Fruit fly (Drosophila melanogaster) whole organism, embryonic: ENCODE data around the gene CG31997.

ENCODE experiments used
- Adf1 ChIP-seq: fragments of 200-800 bp; sonication (Bioruptor generic); IDR thresholded peaks from 2 replicates; pipeline ENCODE4 v1.3.6; 2022; ENCODE audit warnings: missing biosample characterization, missing genetic modification characterization
- Aef1 ChIP-seq: fragments of 200-800 bp; sonication (Bioruptor generic); IDR thresholded peaks from 3 replicates; pipeline ENCODE4 v1.3.6; 2022; ENCODE audit warnings: missing biosample characterization, missing genetic modification characterization
- Bgb ChIP-seq: fragments of 200-800 bp; sonication (Bioruptor generic); IDR thresholded peaks from 2 replicates; pipeline ENCODE4 v1.3.6; 2022; ENCODE audit warnings: missing biosample characterization, missing genetic modification characterization; ENCODE audit not compliant: partially characterized antibody
- CG1024 ChIP-seq: fragments of 200-800 bp; sonication (Bioruptor generic); IDR thresholded peaks from 2 replicates; pipeline ENCODE4 v1.3.6; 2022; ENCODE audit warnings: missing biosample characterization, missing genetic modification characterization
- CG10321 ChIP-seq: fragments of 200-800 bp; sonication (Bioruptor generic); IDR thresholded peaks from 2 replicates; pipeline ENCODE4 v1.3.6; 2022; ENCODE audit warnings: missing biosample characterization, missing genetic modification characterization
- CG10979 ChIP-seq: fragments of 200-800 bp; sonication (Bioruptor generic); optimal IDR thresholded peaks from 2 replicates; lab custom pipeline; 2018; ENCODE audit warnings: missing biosample characterization, mild to moderate bottlenecking, missing genetic modification characterization, moderate library complexity
- CG11093 ChIP-seq: fragments of 200-800 bp; sonication (Bioruptor generic); IDR thresholded peaks from 3 replicates; pipeline ENCODE4 v1.3.6; 2022; ENCODE audit warnings: missing biosample characterization, missing genetic modification characterization
- CG11695 ChIP-seq: fragments of 200-800 bp; sonication (Bioruptor generic); IDR thresholded peaks from 3 replicates; pipeline ENCODE4 v1.3.6; 2022; ENCODE audit warnings: missing biosample characterization, missing genetic modification characterization
- CG12236 ChIP-seq: fragments of 200-800 bp; sonication (Bioruptor generic); optimal IDR thresholded peaks from 2 replicates; lab custom pipeline; 2016; ENCODE audit warnings: missing biosample characterization, missing genetic modification characterization
- CG14860 ChIP-seq: fragments of 200-800 bp; sonication (Bioruptor generic); IDR thresholded peaks from 3 replicates; pipeline ENCODE4 v1.3.6; 2022; ENCODE audit warnings: missing biosample characterization, missing genetic modification characterization; ENCODE audit not compliant: partially characterized antibody
- CG17802 ChIP-seq: fragments of 200-800 bp; sonication (Bioruptor generic); optimal IDR thresholded peaks from 2 replicates; lab custom pipeline; 2018; ENCODE audit warnings: missing biosample characterization, mild to moderate bottlenecking, missing genetic modification characterization, moderate library complexity
- CG18476 ChIP-seq: fragments of 200-800 bp; sonication (Bioruptor generic); optimal IDR thresholded peaks from 2 replicates; lab custom pipeline; 2016; ENCODE audit warnings: missing biosample characterization, mild to moderate bottlenecking, missing genetic modification characterization
- CG18619 ChIP-seq: fragments of 200-800 bp; sonication (Bioruptor generic); optimal IDR thresholded peaks from 3 replicates; lab custom pipeline; 2017; ENCODE audit warnings: missing biosample characterization, mild to moderate bottlenecking, missing genetic modification characterization
- CG3995 ChIP-seq: fragments of 200-800 bp; sonication (Bioruptor generic); optimal IDR thresholded peaks from 3 replicates; lab custom pipeline; 2016; ENCODE audit warnings: missing biosample characterization, missing genetic modification characterization
- CG4360 ChIP-seq: fragments of 200-800 bp; sonication (Bioruptor generic); IDR thresholded peaks from 2 replicates; pipeline ENCODE4 v1.3.6; 2022; ENCODE audit warnings: missing biosample characterization, missing genetic modification characterization
- CG4820 ChIP-seq: fragments of 200-800 bp; sonication (Bioruptor generic); optimal IDR thresholded peaks from 3 replicates; lab custom pipeline; 2016; ENCODE audit warnings: missing biosample characterization, missing genetic modification characterization
- CG6765 ChIP-seq: fragments of 200-800 bp; sonication (Bioruptor generic); optimal IDR thresholded peaks from 3 replicates; lab custom pipeline; 2017; ENCODE audit warnings: missing biosample characterization, mild to moderate bottlenecking, missing genetic modification characterization
- CG6854 ChIP-seq: fragments of 200-800 bp; sonication (Bioruptor generic); optimal IDR thresholded peaks from 3 replicates; lab custom pipeline; 2017; ENCODE audit warnings: missing biosample characterization, mild to moderate bottlenecking, missing genetic modification characterization
- CG7357 ChIP-seq: fragments of 200-800 bp; sonication (Bioruptor generic); IDR thresholded peaks from 3 replicates; pipeline ENCODE4 v1.3.6; 2022; ENCODE audit warnings: missing biosample characterization, missing genetic modification characterization
- CG8765 ChIP-seq: fragments of 200-800 bp; sonication (Bioruptor generic); IDR thresholded peaks from 2 replicates; pipeline ENCODE4 v1.3.6; 2022; ENCODE audit warnings: missing biosample characterization, missing genetic modification characterization
- CG9609 ChIP-seq: fragments of 200-800 bp; sonication (Bioruptor generic); optimal IDR thresholded peaks from 3 replicates; lab custom pipeline; 2016; ENCODE audit warnings: missing biosample characterization, missing genetic modification characterization
- CG9797 ChIP-seq: fragments of 200-800 bp; sonication (Bioruptor generic); optimal IDR thresholded peaks from 3 replicates; lab custom pipeline; 2018; ENCODE audit warnings: missing biosample characterization, mild to moderate bottlenecking, missing genetic modification characterization
- Jarid2 ChIP-seq: fragments of 200-800 bp; sonication (Bioruptor generic); optimal IDR thresholded peaks from 3 replicates; lab custom pipeline; 2017; ENCODE audit warnings: mild to moderate bottlenecking, missing biosample characterization, missing genetic modification reagents, missing genetic modification characterization
- MBD-R2 ChIP-seq: fragments of 200-800 bp; sonication (Bioruptor generic); IDR thresholded peaks from 2 replicates; pipeline ENCODE4 v1.3.6; 2022; ENCODE audit warnings: missing biosample characterization, missing genetic modification characterization
- Mes4 ChIP-seq: fragments of 200-800 bp; sonication (Bioruptor generic); optimal IDR thresholded peaks from 2 replicates; lab custom pipeline; 2016; ENCODE audit warnings: missing biosample characterization, missing genetic modification characterization
- Myb ChIP-seq: fragments of 200-800 bp; sonication (Bioruptor generic); optimal IDR thresholded peaks from 2 replicates; lab custom pipeline; 2016; ENCODE audit warnings: missing biosample characterization, missing genetic modification characterization
- NC2β ChIP-seq: fragments of 200-800 bp; sonication (Bioruptor generic); optimal IDR thresholded peaks from 2 replicates; lab custom pipeline; 2016; ENCODE audit warnings: missing biosample characterization, missing genetic modification characterization
- Pdp1 ChIP-seq, 2 experiments: fragments of 200-800 bp; sonication (Bioruptor generic); optimal IDR thresholded peaks; 3 replicates each; lab custom pipeline; 2016; ENCODE audit warnings: missing biosample characterization in 2 of 2, missing genetic modification characterization in 2 of 2, mild to moderate bottlenecking in 1 of 2, moderate library complexity in 1 of 2
- Scr ChIP-seq: fragments of 200-800 bp; sonication (Bioruptor generic); IDR thresholded peaks from 2 replicates; pipeline ENCODE4 v1.3.6; 2022; ENCODE audit warnings: missing biosample characterization, missing genetic modification characterization; ENCODE audit not compliant: partially characterized antibody
- Spps ChIP-seq: fragments of 200-800 bp; sonication (Bioruptor generic); optimal IDR thresholded peaks from 2 replicates; lab custom pipeline; 2018; ENCODE audit warnings: missing biosample characterization, mild to moderate bottlenecking, missing genetic modification characterization
- ash1 ChIP-seq: fragments of 200-800 bp; sonication (Bioruptor generic); optimal IDR thresholded peaks from 2 replicates; lab custom pipeline; 2018; ENCODE audit warnings: missing biosample characterization, mild to moderate bottlenecking, missing genetic modification characterization
- bbx ChIP-seq: fragments of 200-800 bp; sonication (Bioruptor generic); IDR thresholded peaks from 2 replicates; pipeline ENCODE4 v1.3.6; 2022; ENCODE audit warnings: missing biosample characterization, missing genetic modification characterization; ENCODE audit not compliant: partially characterized antibody
- bowl ChIP-seq: fragments of 200-800 bp; sonication (Bioruptor generic); IDR thresholded peaks from 2 replicates; pipeline ENCODE4 v1.3.6; 2022; ENCODE audit warnings: missing biosample characterization, missing genetic modification characterization
- btn ChIP-seq: fragments of 200-800 bp; sonication (Bioruptor generic); optimal IDR thresholded peaks from 2 replicates; lab custom pipeline; 2016; ENCODE audit warnings: missing biosample characterization, missing genetic modification characterization
- cwo ChIP-seq: fragments of 200-800 bp; sonication (Bioruptor generic); optimal IDR thresholded peaks from 3 replicates; lab custom pipeline; 2017; ENCODE audit warnings: missing biosample characterization, missing genetic modification characterization, mild to moderate bottlenecking, moderate library complexity, missing genetic modification reagents
- dysf ChIP-seq: fragments of 200-800 bp; sonication (Bioruptor generic); IDR thresholded peaks from 3 replicates; pipeline ENCODE4 v1.3.6; 2022; ENCODE audit warnings: missing biosample characterization, missing genetic modification characterization
- ems ChIP-seq: fragments of 200-800 bp; sonication (Bioruptor generic); optimal IDR thresholded peaks from 3 replicates; lab custom pipeline; 2016; ENCODE audit warnings: missing biosample characterization, missing genetic modification characterization
- ewg ChIP-seq: fragments of 200-800 bp; sonication (Bioruptor generic); optimal IDR thresholded peaks from 3 replicates; lab custom pipeline; 2017; ENCODE audit warnings: mild to moderate bottlenecking, missing biosample characterization, missing genetic modification reagents, missing genetic modification characterization
- fd3F ChIP-seq: fragments of 200-800 bp; sonication (Bioruptor generic); optimal IDR thresholded peaks from 2 replicates; lab custom pipeline; 2018; ENCODE audit warnings: missing biosample characterization, mild to moderate bottlenecking, missing genetic modification characterization, moderate library complexity
- ftz-f1 ChIP-seq: fragments of 200-800 bp; sonication (Bioruptor generic); optimal IDR thresholded peaks from 2 replicates; lab custom pipeline; 2016; ENCODE audit warnings: missing biosample characterization, missing genetic modification characterization
- gce ChIP-seq: fragments of 200-800 bp; sonication (Bioruptor generic); IDR thresholded peaks from 3 replicates; pipeline ENCODE4 v1.3.6; 2022; ENCODE audit warnings: missing biosample characterization, missing genetic modification characterization
- gcm ChIP-seq: fragments of 200-800 bp; sonication (Bioruptor generic); optimal IDR thresholded peaks from 2 replicates; lab custom pipeline; 2019; ENCODE audit warnings: missing biosample characterization, mild to moderate bottlenecking, missing genetic modification characterization, moderate library complexity
- gcm2 ChIP-seq: fragments of 200-800 bp; sonication (Bioruptor generic); optimal IDR thresholded peaks from 2 replicates; lab custom pipeline; 2016; ENCODE audit warnings: missing biosample characterization, missing genetic modification characterization
- grn ChIP-seq: fragments of 200-800 bp; sonication (Bioruptor generic); optimal IDR thresholded peaks from 3 replicates; lab custom pipeline; 2017; ENCODE audit warnings: missing biosample characterization, missing genetic modification characterization
- nau ChIP-seq: fragments of 200-800 bp; sonication (Bioruptor generic); optimal IDR thresholded peaks from 3 replicates; lab custom pipeline; 2017; ENCODE audit warnings: missing biosample characterization, mild to moderate bottlenecking, missing genetic modification characterization, missing genetic modification reagents
- nmo ChIP-seq: fragments of 200-800 bp; sonication (Bioruptor generic); optimal IDR thresholded peaks from 2 replicates; lab custom pipeline; 2018; ENCODE audit warnings: missing biosample characterization, mild to moderate bottlenecking, missing genetic modification characterization, moderate library complexity
- p53 ChIP-seq: fragments of 200-800 bp; sonication (Bioruptor generic); optimal IDR thresholded peaks from 2 replicates; lab custom pipeline; 2016; ENCODE audit warnings: missing biosample characterization, missing genetic modification characterization
- prd ChIP-seq, 3 experiments: fragments of >200 bp in 2 of 3; fragments of 200-800 bp in 1 of 3; sonication (Bioruptor generic) in 1 of 3; optimal IDR thresholded peaks in 2 of 3; IDR thresholded peaks in 1 of 3; 2 replicates in 2 of 3; 3 replicates in 1 of 3; pipeline versions ENCODE4 v1.3.6 to Lab custom; 2017 to 2022; ENCODE audit warnings: missing biosample characterization in 1 of 3, missing genetic modification characterization in 1 of 3
- sug ChIP-seq: fragments of 200-800 bp; optimal IDR thresholded peaks from 2 replicates; lab custom pipeline; 2019; ENCODE audit warnings: missing biosample characterization, mild to moderate bottlenecking, missing genetic modification characterization, moderate library complexity
- zfh2 ChIP-seq: fragments of 200-800 bp; sonication (Bioruptor generic); optimal IDR thresholded peaks from 2 replicates; lab custom pipeline; 2016; ENCODE audit warnings: missing biosample characterization, missing genetic modification characterization

CG31997 gene

dm6 chr4:131958-132623 lies 23.8 kb downstream of the CG31997 start, which contains the start of gene anne (continued):
- TF ChIP-seq CG17802 (tag; lab: Kevin White, UChicago) (peak; percentile 98), Spps (tag; lab: Kevin White, UChicago) (no peak), CG12236 (GFP tag; lab: Kevin White, UChicago) (no peak), CG8765 (GFP tag; lab: Robert Waterston, UW) (no peak), Pdp1 (GFP tag; optimal IDR thresholded peaks at IDR 0.05; lab: Kevin White, UChicago) (no peak), CG7357 (GFP tag; lab: Robert Waterston, UW) (peak; percentile 97), nmo (no peak), CG14860 (no peak), NC2β (GFP tag; lab: Kevin White, UChicago) (peak; percentile 19), bowl (GFP tag; lab: Robert Waterston, UW) (no peak), btn (GFP tag; lab: Kevin White, UChicago) (no peak), sug (tag; lab: Kevin White, UChicago) (peak; percentile 29), prd (optimal IDR thresholded peaks at IDR 0.05; lab: Kevin White, UChicago) (no peak), prd (GFP tag; IDR thresholded peaks at IDR 0.05; lab: Robert Waterston, UW) (no peak), ems (no peak), CG9609 (GFP tag; lab: Kevin White, UChicago) (no peak), Scr (GFP tag; lab: Robert Waterston, UW) (no peak), dysf (no peak), CG11093 (GFP tag; lab: Robert Waterston, UW) (no peak), gcm (GFP tag; lab: Kevin White, UChicago) (no peak), ash1 (GFP tag; lab: Kevin White, UChicago) (no peak), cwo (GFP tag; lab: Kevin White, UChicago) (no peak), CG4360 (no peak), bbx (no peak), fd3F (GFP tag; lab: Kevin White, UChicago) (no peak), p53 (GFP tag; lab: Kevin White, UChicago) (no peak), CG18476 (GFP tag; lab: Kevin White, UChicago) (no peak), Adf1 (GFP tag; lab: Robert Waterston, UW) (no peak), CG9797 (GFP tag; lab: Kevin White, UChicago) (no peak), Mes4 (GFP tag; lab: Kevin White, UChicago) (no peak), CG4820 (no peak), CG18619 (no peak), Aef1 (GFP tag; lab: Robert Waterston, UW) (no peak), MBD-R2 (no peak), zfh2 (GFP tag; lab: Kevin White, UChicago) (no peak), CG6854 (no peak), CG10979 (tag; lab: Kevin White, UChicago) (no peak), gce (GFP tag; lab: Robert Waterston, UW) (no peak), Myb (GFP tag; lab: Kevin White, UChicago) (no peak), nau (no peak), grn (GFP tag; lab: Kevin White, UChicago) (no peak), CG10321 (GFP tag; lab: Robert Waterston, UW) (no peak), gcm2 (no peak), CG6765 (GFP tag; lab: Kevin White, UChicago) (no peak), ftz-f1 (GFP tag; lab: Kevin White, UChicago) (no peak), ewg (no peak), CG1024 (GFP tag; lab: Robert Waterston, UW) (peak; percentile 100), CG11695 (GFP tag; lab: Robert Waterston, UW) (no peak), Jarid2 (GFP tag; lab: Kevin White, UChicago) (no peak), CG3995 (peak; percentile 62), Bgb (no peak; the same call in 1 of the 2 replicates)
